Worm (Caenorhabditis elegans) whole organism, L4/young adult: ENCODE results near the gene asb-2.

Experiments used
- W03F9.2 ChIP-seq: fragments of 150-350 bp; optimal IDR thresholded peaks from 2 replicates; lab custom pipeline; 2014; ENCODE audit warnings: missing biosample characterization, missing genetic modification characterization
- him-1 ChIP-seq: sonication (generic microtip); optimal IDR thresholded peaks from 2 replicates; lab custom pipeline; 2016; ENCODE audit warnings: missing genotype, missing genetic modification reagents, missing genetic modification characterization, missing compliant biosample characterization

ce11 chrX:4439616-4440015 lies 29.9 kb upstream of the asb-2 start:
- TF ChIP-seq him-1 (no peak), W03F9.2 (tag; lab: Kevin White, UChicago) (no peak)
